Worm (Caenorhabditis elegans) whole organism, midembryonic: Measurements from ENCODE around the gene mig-10.

ENCODE experiments used
- T22C8.4 ChIP-seq: fragments of 200-800 bp; sonication (Bioruptor generic); IDR thresholded peaks from 2 replicates; pipeline ENCODE4 v1.3.6; 2022; ENCODE audit warnings: missing genetic modification characterization, missing compliant biosample characterization
- cog-1 ChIP-seq: sonication (generic microtip); optimal IDR thresholded peaks from 2 replicates; lab custom pipeline; 2016; ENCODE audit warnings: missing genetic modification characterization, missing compliant biosample characterization
- flt-1 ChIP-seq: fragments of 200-800 bp; sonication (Bioruptor generic); IDR thresholded peaks from 2 replicates; pipeline ENCODE4 v1.3.6; 2022; ENCODE audit warnings: missing genetic modification characterization, missing compliant biosample characterization
- klf-2 ChIP-seq: fragments of 200-800 bp; sonication (Bioruptor generic); conservative IDR thresholded peaks from 2 replicates; pipeline ENCODE4 v1.3.6; 2022; ENCODE audit warnings: missing genetic modification reagents, missing genetic modification characterization, missing compliant biosample characterization
- med-1 ChIP-seq: sonication (generic microtip); optimal IDR thresholded peaks from 2 replicates; lab custom pipeline; 2017; ENCODE audit warnings: missing genetic modification characterization, mild to moderate bottlenecking, missing compliant biosample characterization, antibody characterized with exemption, missing genetic modification reagents; ENCODE audit not compliant: insufficient read depth
- ref-1 ChIP-seq: fragments of 200-800 bp; sonication (Bioruptor generic); conservative IDR thresholded peaks from 2 replicates; pipeline ENCODE4 v1.3.6; 2022; ENCODE audit warnings: missing genetic modification reagents, missing genetic modification characterization, missing compliant biosample characterization
- tab-1 ChIP-seq: fragments of 200-800 bp; sonication (Bioruptor generic); IDR thresholded peaks from 2 replicates; pipeline ENCODE4 v1.3.6; 2022; ENCODE audit warnings: missing genetic modification characterization, missing compliant biosample characterization
- ztf-23 ChIP-seq: fragments of 200-800 bp; sonication (Bioruptor generic); IDR thresholded peaks from 2 replicates; pipeline ENCODE4 v1.3.6; 2022; ENCODE audit warnings: missing genetic modification reagents, missing genetic modification characterization, missing compliant biosample characterization
- ztf-29 ChIP-seq: fragments of 200-800 bp; sonication (Bioruptor generic); IDR thresholded peaks from 2 replicates; pipeline ENCODE4 v1.3.6; 2022; ENCODE audit warnings: missing genetic modification reagents, missing genetic modification characterization, missing compliant biosample characterization

Gene mig-10

DNA sequence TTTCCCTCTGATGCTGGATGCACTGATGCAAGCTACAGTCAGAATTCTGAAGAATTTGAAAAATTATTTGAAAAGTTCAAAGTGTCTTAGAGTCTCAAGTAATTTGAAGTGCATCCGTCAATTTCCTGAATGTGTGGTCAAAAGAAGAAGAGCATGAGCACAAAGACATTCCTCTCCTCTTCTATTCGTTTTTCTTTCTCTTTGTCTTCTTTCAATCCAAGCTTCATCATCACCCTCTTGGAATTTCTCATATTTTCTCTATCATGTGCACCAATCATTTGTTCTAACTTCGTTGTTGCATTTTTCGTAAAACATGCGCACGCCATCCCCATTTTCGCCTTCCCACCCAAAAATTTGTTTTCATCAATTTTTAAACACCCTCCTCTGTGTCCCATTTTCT lies 7.1 kb downstream of the mig-10 start:
- no peak for TF ChIP-seq tab-1 (GFP tag; lab: Robert Waterston, UW)
- TF ChIP-seq flt-1 (GFP tag; lab: Robert Waterston, UW), result no peak
- no peak for TF ChIP-seq ztf-23
- no peak for TF ChIP-seq cog-1 (tag; lab: Kevin White, UChicago)
- TF ChIP-seq med-1 (GFP tag; lab: Kevin White, UChicago), result no peak
- TF ChIP-seq ref-1 (GFP tag; lab: Robert Waterston, UW), result no peak
- TF ChIP-seq T22C8.4 (GFP tag; lab: Robert Waterston, UW), result no peak
- no peak for TF ChIP-seq klf-2 (GFP tag; lab: Robert Waterston, UW)
- TF ChIP-seq ztf-29 (GFP tag; lab: Robert Waterston, UW), result no peak

DNA sequence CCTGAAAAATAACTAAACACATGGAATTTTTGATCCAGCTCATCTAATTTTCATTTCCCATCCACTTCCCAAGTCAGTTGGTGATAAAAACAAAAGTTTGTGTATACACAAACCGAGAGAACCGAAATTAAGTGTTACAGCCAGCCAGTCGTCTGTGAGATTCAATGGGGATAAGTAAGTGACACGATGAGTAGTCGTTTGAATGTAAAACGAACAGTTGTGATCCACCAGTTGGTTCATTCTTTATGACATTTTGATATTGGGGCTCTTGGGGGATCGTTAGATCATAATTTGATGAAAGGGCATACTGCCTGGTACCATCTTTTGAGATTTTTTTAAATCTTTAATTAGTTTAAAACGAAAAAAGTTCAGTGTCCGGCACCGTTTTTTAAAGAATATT lies 7.9 kb downstream of the mig-10 start:
- TF ChIP-seq T22C8.4 (GFP tag; lab: Robert Waterston, UW) (no peak), ztf-29 (GFP tag; lab: Robert Waterston, UW) (no peak), cog-1 (tag; lab: Kevin White, UChicago) (no peak), tab-1 (GFP tag; lab: Robert Waterston, UW) (no peak), ref-1 (GFP tag; lab: Robert Waterston, UW) (no peak), med-1 (GFP tag; lab: Kevin White, UChicago) (no peak), klf-2 (GFP tag; lab: Robert Waterston, UW) (no peak), ztf-23 (no peak), flt-1 (GFP tag; lab: Robert Waterston, UW) (no peak)

DNA sequence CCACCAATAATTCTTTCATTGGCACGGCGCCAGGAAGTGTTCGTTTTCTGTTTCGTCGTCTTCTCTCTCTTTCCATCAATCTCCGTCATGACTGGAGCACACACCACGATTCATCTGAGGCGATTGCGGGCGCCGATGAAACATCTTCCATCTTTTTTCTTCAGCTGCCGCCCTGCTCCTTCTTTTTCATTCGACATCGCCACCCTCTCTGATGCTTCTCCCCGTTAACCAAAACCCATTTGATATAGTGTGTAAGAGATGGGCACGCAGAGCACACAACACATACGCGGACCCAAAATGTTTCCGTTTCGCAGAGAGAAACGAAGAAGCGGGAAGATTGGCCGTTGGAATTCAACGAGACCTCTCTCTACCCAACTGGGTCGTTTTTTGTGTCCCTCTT lies 8.6 kb downstream of the mig-10 start:
- TF ChIP-seq ztf-23, result 0 out of 2 replicates have a peak, but pooled peaks have one; percentile 16
- peak; percentile 52; the same call in 1 of the 2 replicates for TF ChIP-seq flt-1 (GFP tag; lab: Robert Waterston, UW)
- no peak for TF ChIP-seq ref-1 (GFP tag; lab: Robert Waterston, UW)

DNA sequence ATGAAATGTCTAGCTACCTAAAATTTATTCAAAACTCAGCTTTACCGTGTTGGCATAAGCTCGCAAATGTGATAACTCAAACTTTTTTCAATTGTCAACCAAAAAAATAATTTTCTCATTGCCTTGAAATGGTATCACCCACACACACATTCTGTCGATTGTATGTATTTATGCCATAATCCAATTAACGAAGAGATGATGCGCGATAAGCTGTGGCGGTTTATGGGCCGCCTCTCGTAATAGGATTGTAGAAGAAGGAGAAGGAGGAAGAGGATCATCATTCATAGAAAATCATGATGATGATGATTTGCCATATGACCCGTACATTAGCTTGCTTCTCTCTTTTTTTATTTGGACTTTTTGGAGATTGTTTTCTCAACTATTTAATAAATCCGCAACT lies 10.3 kb downstream of the mig-10 start:
- TF ChIP-seq T22C8.4 (GFP tag; lab: Robert Waterston, UW), result no peak
- TF ChIP-seq cog-1 (tag; lab: Kevin White, UChicago), result no peak
- no peak for TF ChIP-seq tab-1 (GFP tag; lab: Robert Waterston, UW)
- no peak for TF ChIP-seq ref-1 (GFP tag; lab: Robert Waterston, UW)
- TF ChIP-seq flt-1 (GFP tag; lab: Robert Waterston, UW), result no peak
- TF ChIP-seq klf-2 (GFP tag; lab: Robert Waterston, UW), result no peak
- TF ChIP-seq med-1 (GFP tag; lab: Kevin White, UChicago), result no peak
- no peak for TF ChIP-seq ztf-23
- no peak for TF ChIP-seq ztf-29 (GFP tag; lab: Robert Waterston, UW)

DNA sequence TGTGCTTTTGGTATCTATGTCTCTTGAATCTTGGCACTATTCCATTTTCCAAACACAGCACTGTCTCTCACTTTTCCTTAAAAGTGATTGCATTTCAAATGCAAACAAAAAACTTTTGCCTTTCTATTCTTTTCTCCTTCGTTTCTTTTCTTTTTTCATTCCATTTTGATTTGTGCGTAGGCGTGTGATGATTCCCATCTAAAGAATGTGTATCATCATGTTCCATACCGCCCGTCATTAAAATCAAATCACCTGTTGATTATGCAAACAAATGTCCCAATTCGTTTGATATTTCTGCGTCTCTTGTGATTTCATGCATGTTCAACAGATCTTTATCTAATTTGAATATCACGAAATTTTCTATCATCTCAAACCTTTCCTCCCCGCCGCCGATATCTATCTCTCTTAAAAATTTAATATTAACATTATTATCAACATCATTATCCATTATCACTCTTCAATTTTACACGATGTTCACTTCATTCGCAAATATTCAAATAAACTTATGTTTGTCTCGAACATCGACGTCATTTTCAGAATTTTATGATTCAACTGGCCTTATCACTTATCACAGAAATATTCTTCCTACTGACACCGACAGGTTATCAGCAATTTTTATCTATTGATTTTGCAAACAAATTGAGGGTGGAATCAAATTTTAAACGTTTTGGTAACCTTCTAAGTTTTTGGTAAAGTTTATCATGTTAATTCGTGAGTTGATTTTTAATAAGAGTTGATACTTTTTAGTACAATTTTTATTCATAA lies 12.5 kb downstream of the mig-10 start:
- TF ChIP-seq ztf-23 (no peak), tab-1 (GFP tag; lab: Robert Waterston, UW) (no peak), med-1 (GFP tag; lab: Kevin White, UChicago) (no peak), T22C8.4 (GFP tag; lab: Robert Waterston, UW) (no peak), ref-1 (GFP tag; lab: Robert Waterston, UW) (no peak), klf-2 (GFP tag; lab: Robert Waterston, UW) (no peak), flt-1 (GFP tag; lab: Robert Waterston, UW) (no peak), cog-1 (tag; lab: Kevin White, UChicago) (no peak), ztf-29 (GFP tag; lab: Robert Waterston, UW) (no peak)

DNA sequence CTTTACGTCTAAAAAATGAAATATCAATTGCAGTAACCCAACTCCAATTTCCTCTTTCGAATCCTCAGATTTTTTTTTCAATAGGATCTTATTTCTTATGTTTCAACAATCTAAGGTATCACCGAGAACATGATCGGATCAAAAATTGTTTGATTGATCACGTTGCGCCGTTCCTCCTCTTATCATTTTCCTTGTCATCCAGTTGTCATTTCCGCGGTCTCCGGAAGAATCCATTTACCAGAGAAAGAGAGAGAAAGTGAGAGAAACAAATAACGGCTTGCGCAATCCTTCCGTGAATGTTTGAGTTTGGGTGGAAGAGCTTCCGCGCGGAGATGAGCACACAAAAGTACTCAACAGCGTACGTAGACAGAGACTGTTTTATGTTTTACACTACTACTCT lies 14.4 kb downstream of the mig-10 start:
- TF ChIP-seq ref-1 (GFP tag; lab: Robert Waterston, UW) (no peak), cog-1 (tag; lab: Kevin White, UChicago) (no peak), ztf-23 (no peak), T22C8.4 (GFP tag; lab: Robert Waterston, UW) (no peak), klf-2 (GFP tag; lab: Robert Waterston, UW) (no peak), med-1 (GFP tag; lab: Kevin White, UChicago) (no peak), tab-1 (GFP tag; lab: Robert Waterston, UW) (no peak), flt-1 (GFP tag; lab: Robert Waterston, UW) (no peak), ztf-29 (GFP tag; lab: Robert Waterston, UW) (no peak)

DNA sequence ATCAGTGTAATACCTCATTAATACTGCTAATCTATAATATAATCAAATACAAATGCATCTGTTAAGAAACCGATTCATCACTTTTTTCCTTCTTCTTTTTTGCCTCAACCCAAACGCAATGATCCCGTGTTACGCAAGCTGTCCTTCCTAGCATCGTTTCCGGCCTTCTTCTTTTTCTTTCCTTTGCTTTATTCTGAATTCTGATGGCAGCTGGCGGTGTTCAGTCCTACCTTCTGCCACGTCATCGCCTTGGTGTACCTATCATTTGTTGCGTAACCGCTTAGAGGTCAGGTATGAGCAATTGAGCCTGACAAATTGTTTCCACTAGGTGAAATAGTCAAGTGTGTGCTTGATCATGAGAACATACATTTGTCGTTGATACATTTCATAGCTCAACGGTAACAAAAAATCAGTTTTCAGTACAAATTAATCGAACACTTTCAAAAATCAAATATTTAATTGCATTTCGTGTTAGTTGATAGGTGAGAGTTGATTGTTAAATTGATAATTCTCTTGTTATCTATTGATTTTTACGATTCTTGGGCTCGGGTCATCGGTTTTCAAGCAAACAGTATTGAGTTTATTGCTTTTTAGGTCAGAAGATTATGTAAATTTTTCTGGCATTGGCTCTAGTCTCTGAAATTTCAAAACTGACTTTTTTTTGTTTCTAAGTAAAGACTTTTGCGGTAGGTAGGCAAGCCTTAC lies 19.5 kb downstream of the mig-10 start:
- no peak for TF ChIP-seq klf-2 (GFP tag; lab: Robert Waterston, UW)
- no peak for TF ChIP-seq flt-1 (GFP tag; lab: Robert Waterston, UW)
- TF ChIP-seq med-1 (GFP tag; lab: Kevin White, UChicago), result no peak
- no peak for TF ChIP-seq ztf-29 (GFP tag; lab: Robert Waterston, UW)
- TF ChIP-seq T22C8.4 (GFP tag; lab: Robert Waterston, UW), result no peak

DNA sequence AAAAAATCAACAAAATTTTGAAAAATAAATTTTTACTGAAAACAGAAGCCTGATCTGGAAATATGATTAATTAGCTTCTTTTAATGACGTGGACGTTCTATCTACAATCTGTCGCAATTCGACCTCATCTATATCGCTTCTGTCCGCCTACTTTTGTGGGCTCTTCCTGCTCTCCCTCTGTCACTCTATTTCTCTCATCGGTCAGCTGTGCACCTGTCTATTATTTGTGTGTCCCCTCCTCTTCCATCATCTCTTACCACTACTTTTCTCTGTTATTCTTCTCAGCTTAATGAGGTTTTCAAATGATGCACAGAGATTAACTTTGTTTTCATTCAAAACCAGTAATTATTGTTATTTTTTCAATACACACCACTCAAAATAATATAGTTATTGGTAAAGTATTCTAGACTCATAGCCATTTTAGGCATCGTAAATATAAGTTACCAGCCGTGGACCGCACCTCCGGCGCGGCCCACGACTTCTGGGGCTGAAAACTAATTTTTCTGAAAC lies 20.2 kb downstream of the mig-10 start:
- TF ChIP-seq med-1 (GFP tag; lab: Kevin White, UChicago), result no peak
- 0 out of 2 replicates have a peak, but pooled peaks have one; percentile 66 for TF ChIP-seq tab-1 (GFP tag; lab: Robert Waterston, UW)

DNA sequence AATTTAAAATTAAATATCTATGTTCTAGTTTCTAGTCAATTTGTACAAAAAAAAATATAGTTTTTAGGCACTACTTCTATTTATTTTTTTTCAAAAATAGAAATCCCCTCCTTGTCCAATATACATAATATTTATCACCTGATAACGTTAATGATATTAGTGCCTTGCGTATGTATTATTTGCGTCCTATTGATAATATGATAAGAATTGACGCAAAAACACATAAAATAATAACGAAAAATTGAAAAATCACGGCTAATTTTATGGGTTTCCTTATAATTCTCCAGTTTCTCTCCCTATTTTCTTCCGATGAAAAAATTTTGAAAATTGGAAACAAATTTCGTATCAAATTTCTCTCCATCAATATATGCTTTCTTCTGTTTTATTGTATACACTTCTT lies 20.8 kb downstream of the mig-10 start:
- no peak for TF ChIP-seq tab-1 (GFP tag; lab: Robert Waterston, UW)
- no peak for TF ChIP-seq ztf-23
- TF ChIP-seq flt-1 (GFP tag; lab: Robert Waterston, UW), result no peak
- TF ChIP-seq ref-1 (GFP tag; lab: Robert Waterston, UW), result no peak
- TF ChIP-seq med-1 (GFP tag; lab: Kevin White, UChicago), result no peak
- no peak for TF ChIP-seq ztf-29 (GFP tag; lab: Robert Waterston, UW)
- TF ChIP-seq klf-2 (GFP tag; lab: Robert Waterston, UW), result no peak
- no peak for TF ChIP-seq cog-1 (tag; lab: Kevin White, UChicago)
- no peak for TF ChIP-seq T22C8.4 (GFP tag; lab: Robert Waterston, UW)
